Worm (Caenorhabditis elegans) whole organism, late embryonic: ENCODE results near the gene bath-44.

Experiments
- C08G9.2 ChIP-seq: sonication (generic microtip); optimal IDR thresholded peaks from 2 replicates; lab custom pipeline; 2016; ENCODE audit warnings: mild to moderate bottlenecking, missing genetic modification characterization, moderate library complexity, missing compliant biosample characterization
- F13H6.1 ChIP-seq: sonication (generic microtip); optimal IDR thresholded peaks from 2 replicates; lab custom pipeline; 2016; ENCODE audit warnings: missing genetic modification characterization, missing compliant biosample characterization
- K02D7.2 ChIP-seq: sonication (generic microtip); optimal IDR thresholded peaks from 2 replicates; lab custom pipeline; 2017; ENCODE audit warnings: mild to moderate bottlenecking, missing genetic modification characterization, missing compliant biosample characterization
- T23F11.4 ChIP-seq: fragments of 200-800 bp; sonication (Bioruptor generic); optimal IDR thresholded peaks from 2 replicates; lab custom pipeline; 2018; ENCODE audit warnings: mild to moderate bottlenecking, missing genetic modification characterization, missing compliant biosample characterization
- ceh-14 ChIP-seq: sonication (generic microtip); optimal IDR thresholded peaks from 2 replicates; lab custom pipeline; 2016; ENCODE audit warnings: missing genotype, missing genetic modification characterization, missing compliant biosample characterization
- ceh-19 ChIP-seq: fragments of 200-800 bp; sonication (Bioruptor generic); optimal IDR thresholded peaks from 2 replicates; lab custom pipeline; 2018; ENCODE audit warnings: mild to moderate bottlenecking, missing genetic modification characterization, missing compliant biosample characterization
- ceh-2 ChIP-seq: sonication (generic microtip); optimal IDR thresholded peaks from 2 replicates; lab custom pipeline; 2016; ENCODE audit warnings: missing genotype, missing genetic modification characterization, missing compliant biosample characterization
- ceh-22 ChIP-seq: sonication (generic microtip); optimal IDR thresholded peaks from 2 replicates; lab custom pipeline; 2017; ENCODE audit warnings: missing biosample characterization, missing genetic modification characterization
- ceh-24 ChIP-seq: sonication (generic microtip); optimal IDR thresholded peaks from 2 replicates; lab custom pipeline; 2016; ENCODE audit warnings: mild to moderate bottlenecking, missing genetic modification characterization, missing compliant biosample characterization
- ceh-31 ChIP-seq: sonication (generic microtip); optimal IDR thresholded peaks from 2 replicates; lab custom pipeline; 2016; ENCODE audit warnings: missing genetic modification characterization, missing compliant biosample characterization
- ceh-34 ChIP-seq: sonication (generic microtip); optimal IDR thresholded peaks from 2 replicates; lab custom pipeline; 2016; ENCODE audit warnings: mild to moderate bottlenecking, missing genetic modification characterization, missing compliant biosample characterization
- ceh-45 ChIP-seq: fragments of 200-800 bp; sonication (Bioruptor generic); IDR thresholded peaks from 2 replicates; pipeline ENCODE4 v1.3.6; 2022; ENCODE audit warnings: missing genetic modification reagents, missing genetic modification characterization, missing compliant biosample characterization
- ceh-9 ChIP-seq: sonication (generic microtip); optimal IDR thresholded peaks from 2 replicates; lab custom pipeline; 2016; ENCODE audit warnings: mild to moderate bottlenecking, missing genetic modification characterization, inconsistent platforms, missing compliant biosample characterization
- dmd-4 ChIP-seq: sonication (generic microtip); optimal IDR thresholded peaks from 2 replicates; lab custom pipeline; 2016; ENCODE audit warnings: borderline replicate concordance, missing genetic modification characterization, missing compliant biosample characterization
- elt-2 ChIP-seq: sonication (generic microtip); optimal IDR thresholded peaks from 2 replicates; lab custom pipeline; 2016; ENCODE audit warnings: missing genetic modification reagents, missing genetic modification characterization, missing compliant biosample characterization
- elt-4 ChIP-seq: sonication (generic microtip); optimal IDR thresholded peaks from 2 replicates; lab custom pipeline; 2016; ENCODE audit warnings: missing genetic modification characterization, missing compliant biosample characterization
- ets-4 ChIP-seq: sonication (generic microtip); optimal IDR thresholded peaks from 2 replicates; lab custom pipeline; 2016; ENCODE audit warnings: missing genetic modification characterization, missing compliant biosample characterization
- eyg-1 ChIP-seq: sonication (generic microtip); optimal IDR thresholded peaks from 2 replicates; lab custom pipeline; 2016; ENCODE audit warnings: missing genotype, missing genetic modification characterization, missing compliant biosample characterization
- fkh-10 ChIP-seq: fragments of 150-350 bp; optimal IDR thresholded peaks from 2 replicates; lab custom pipeline; 2014; ENCODE audit warnings: missing biosample characterization, missing genetic modification reagents, missing genetic modification characterization
- gmeb-2 ChIP-seq: sonication (generic microtip); optimal IDR thresholded peaks from 2 replicates; lab custom pipeline; 2016; ENCODE audit warnings: missing genetic modification characterization, inconsistent platforms, missing compliant biosample characterization
- hlh-13 ChIP-seq: fragments of 200-800 bp; sonication (Bioruptor generic); optimal IDR thresholded peaks from 2 replicates; lab custom pipeline; 2018; ENCODE audit warnings: mild to moderate bottlenecking, missing genetic modification characterization, missing compliant biosample characterization
- hlh-30 ChIP-seq: sonication (generic microtip); optimal IDR thresholded peaks from 2 replicates; lab custom pipeline; 2017; ENCODE audit warnings: antibody characterized with exemption, missing genetic modification characterization, missing compliant biosample characterization; ENCODE audit not compliant: insufficient read depth
- madf-2 ChIP-seq: sonication (generic microtip); optimal IDR thresholded peaks from 2 replicates; lab custom pipeline; 2017; ENCODE audit warnings: missing genetic modification characterization, missing compliant biosample characterization
- mec-3 ChIP-seq: sonication (generic microtip); optimal IDR thresholded peaks from 2 replicates; lab custom pipeline; 2016; ENCODE audit warnings: borderline replicate concordance, missing genetic modification characterization, missing compliant biosample characterization
- nfya-1 ChIP-seq: sonication (generic microtip); optimal IDR thresholded peaks from 2 replicates; lab custom pipeline; 2017; ENCODE audit warnings: missing genetic modification characterization, mild to moderate bottlenecking, missing compliant biosample characterization, antibody characterized with exemption, moderate library complexity
- nhr-232 ChIP-seq: sonication (generic microtip); optimal IDR thresholded peaks from 2 replicates; lab custom pipeline; 2016; ENCODE audit warnings: missing genetic modification characterization, missing compliant biosample characterization
- odd-2 ChIP-seq: sonication (generic microtip); optimal IDR thresholded peaks from 2 replicates; lab custom pipeline; 2017; ENCODE audit warnings: antibody characterized with exemption, mild to moderate bottlenecking, missing genetic modification characterization, missing compliant biosample characterization
- pag-3 ChIP-seq: sonication (generic microtip); optimal IDR thresholded peaks from 2 replicates; lab custom pipeline; 2016; ENCODE audit warnings: missing compliant biosample characterization, missing genetic modification characterization, borderline replicate concordance
- pat-9 ChIP-seq: fragments of 200-800 bp; sonication (Bioruptor generic); optimal IDR thresholded peaks from 2 replicates; lab custom pipeline; 2018; ENCODE audit warnings: mild to moderate bottlenecking, missing genetic modification characterization, moderate library complexity, missing compliant biosample characterization
- pax-1 ChIP-seq: fragments of 150-350 bp; optimal IDR thresholded peaks from 2 replicates; lab custom pipeline; 2014; ENCODE audit warnings: missing biosample characterization, missing genetic modification characterization
- pros-1 ChIP-seq: fragments of 150-350 bp; optimal IDR thresholded peaks from 2 replicates; lab custom pipeline; 2014; ENCODE audit warnings: missing biosample characterization, missing genetic modification reagents, missing genetic modification characterization
- rnt-1 ChIP-seq: sonication (generic microtip); optimal IDR thresholded peaks from 2 replicates; lab custom pipeline; 2016; ENCODE audit warnings: missing genetic modification characterization, missing compliant biosample characterization
- syd-9 ChIP-seq: sonication (generic microtip); optimal IDR thresholded peaks from 2 replicates; lab custom pipeline; 2016; ENCODE audit warnings: mild to moderate bottlenecking, missing genetic modification characterization, moderate library complexity, missing compliant biosample characterization
- tbx-2 ChIP-seq: sonication (generic microtip); optimal IDR thresholded peaks from 2 replicates; lab custom pipeline; 2016; ENCODE audit warnings: missing genetic modification characterization, missing compliant biosample characterization
- unc-42 ChIP-seq: sonication (generic microtip); optimal IDR thresholded peaks from 2 replicates; lab custom pipeline; 2016; ENCODE audit warnings: missing genotype, missing genetic modification characterization, missing compliant biosample characterization
- unc-55 ChIP-seq: sonication (generic microtip); optimal IDR thresholded peaks from 2 replicates; lab custom pipeline; 2017; ENCODE audit warnings: missing biosample characterization, missing genetic modification reagents, missing genetic modification characterization
- zip-5 ChIP-seq: sonication (generic microtip); optimal IDR thresholded peaks from 2 replicates; lab custom pipeline; 2016; ENCODE audit warnings: missing genetic modification characterization, missing compliant biosample characterization

The bath-44 gene

DNA sequence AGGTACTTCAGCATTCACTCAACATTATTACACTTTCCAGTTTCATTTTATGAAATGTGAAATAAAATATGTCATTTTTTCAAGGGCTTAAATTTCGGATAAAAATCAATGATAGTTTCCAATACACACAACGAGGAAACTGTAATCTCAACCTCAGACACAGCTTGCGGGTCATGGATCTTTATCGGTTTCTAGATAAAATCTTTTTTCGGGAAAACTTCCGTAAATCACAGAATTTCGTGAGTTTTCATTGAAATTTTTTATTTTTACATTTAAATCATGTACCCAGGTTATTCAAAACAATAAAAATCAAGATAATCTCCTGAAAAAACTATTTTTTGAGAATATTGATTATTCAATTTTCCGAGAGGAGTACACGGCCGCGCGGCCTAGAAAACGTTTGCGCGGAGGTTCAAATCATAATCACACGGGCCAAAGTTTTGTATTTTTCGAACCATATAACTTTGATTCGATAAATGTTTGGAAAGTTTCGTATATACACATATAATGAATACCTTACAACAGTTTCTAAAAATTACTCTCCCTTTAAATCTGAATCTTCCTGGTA lies 2.6 kb downstream of the bath-44 start:
- TF ChIP-seq ceh-31 (tag; lab: Kevin White, UChicago) (peak; percentile 4), tbx-2 (tag; lab: Kevin White, UChicago) (no peak), ets-4 (tag; lab: Kevin White, UChicago) (peak; percentile 45), ceh-24 (tag; lab: Kevin White, UChicago) (no peak), pros-1 (no peak)

DNA sequence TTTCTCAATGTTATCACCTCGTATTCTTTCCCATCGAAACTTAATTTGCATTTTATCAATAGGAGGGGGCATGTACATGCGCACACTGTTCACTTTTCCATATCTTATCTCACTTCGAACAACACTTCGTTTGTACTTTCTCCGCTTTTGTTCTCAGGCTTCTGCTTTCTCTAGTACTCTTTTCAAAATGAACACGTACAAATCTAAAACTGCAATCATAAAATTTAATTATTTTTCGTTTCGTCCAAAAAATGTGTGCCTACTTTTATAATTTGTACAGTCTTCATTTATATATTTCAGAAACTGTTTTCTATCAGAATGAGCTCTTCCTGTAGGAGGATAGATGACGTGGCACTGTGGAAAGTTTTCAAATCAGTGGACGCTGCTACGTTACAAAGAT lies 4.0 kb downstream of the bath-44 start, which contains the start of gene C07D10.1:
TSS of gene C07D10.1 (plus strand) at position 301 of the 400 bp plus-strand sequence.
- TF ChIP-seq odd-2 (no peak), elt-2 (tag; lab: Kevin White, UChicago) (peak; percentile 11)
- TF ChIP-seq, all 69 proteins: peak for 1

DNA sequence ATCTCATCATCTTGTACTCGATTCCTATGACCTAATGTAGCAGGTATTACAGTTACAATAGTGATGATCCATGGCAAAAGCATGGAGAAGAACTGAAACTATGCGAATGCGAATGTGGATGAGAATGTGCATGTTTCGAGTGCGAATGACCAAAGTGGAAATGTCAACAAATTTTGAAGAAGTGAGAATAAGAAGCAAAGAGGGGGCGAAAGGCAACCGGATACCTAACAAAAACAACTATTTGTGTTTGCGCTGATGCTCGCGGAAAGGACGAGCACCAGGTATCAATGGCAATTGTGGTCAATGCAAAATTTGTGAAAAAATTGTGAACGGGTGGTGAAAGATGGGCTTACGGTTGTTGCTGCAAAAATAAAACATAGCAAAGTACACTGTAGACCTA lies 7.9 kb downstream of the bath-44 start, which contains the start of gene nas-7:
TSS of gene nas-7 (minus strand) at position 101 of the 400 bp plus-strand sequence.
- TF ChIP-seq fkh-10 (GFP tag; lab: Kevin White, UChicago) (no peak), ceh-19 (GFP tag; lab: Kevin White, UChicago) (no peak), ceh-24 (tag; lab: Kevin White, UChicago) (no peak), ceh-34 (tag; lab: Kevin White, UChicago) (no peak), syd-9 (tag; lab: Kevin White, UChicago) (no peak), T23F11.4 (GFP tag; lab: Kevin White, UChicago) (no peak), gmeb-2 (tag; lab: Kevin White, UChicago) (no peak), ceh-9 (tag; lab: Kevin White, UChicago) (no peak), tbx-2 (tag; lab: Kevin White, UChicago) (no peak), madf-2 (tag; lab: Kevin White, UChicago) (no peak), mec-3 (tag; lab: Kevin White, UChicago) (no peak), F13H6.1 (tag; lab: Kevin White, UChicago) (no peak)

DNA sequence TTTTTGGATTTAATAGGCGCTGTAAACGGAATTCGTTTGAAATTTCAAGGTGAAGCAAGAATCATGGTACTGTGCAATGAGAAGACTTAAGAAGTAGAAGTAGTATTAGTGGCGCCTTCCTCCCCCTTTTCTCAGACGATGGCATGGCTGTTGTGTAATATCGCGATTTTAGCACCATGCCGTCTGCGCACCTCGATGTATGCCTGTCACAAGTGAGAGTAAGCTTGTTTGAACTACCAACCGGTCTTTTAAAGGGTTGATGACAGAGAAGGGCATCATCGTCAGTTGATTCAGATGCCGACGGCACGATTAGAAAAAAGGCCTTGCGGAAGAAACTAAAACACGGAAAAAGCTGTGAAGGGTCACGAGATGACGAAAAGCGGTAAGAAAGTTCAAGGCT lies 9.2 kb downstream of the bath-44 start:
- TF ChIP-seq hlh-30 (tag; lab: Kevin White, UChicago) (peak; percentile 36), ceh-14 (tag; lab: Kevin White, UChicago) (no peak)

DNA sequence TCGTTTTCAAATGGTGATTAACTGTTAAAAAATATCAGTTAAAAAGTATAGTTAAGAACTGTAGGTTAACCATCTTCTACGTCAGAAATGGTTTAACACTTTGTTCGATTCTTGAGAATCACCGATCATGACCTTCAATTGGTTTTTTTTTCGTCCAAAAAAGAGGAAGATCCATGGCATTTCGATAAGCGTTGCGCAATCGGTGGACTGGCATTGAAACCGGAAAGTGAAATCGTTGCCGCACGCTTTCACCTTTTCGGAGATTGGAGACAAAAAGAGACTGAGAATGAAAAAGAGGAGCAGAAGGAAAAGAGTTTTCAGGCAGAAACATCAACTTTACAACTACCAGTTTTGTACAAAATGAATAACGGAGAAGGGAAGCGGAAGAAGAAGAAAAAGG lies 10.5 kb downstream of the bath-44 start:
- no peak for TF ChIP-seq rnt-1
- no peak for TF ChIP-seq K02D7.2 (tag; lab: Kevin White, UChicago)
- no peak for TF ChIP-seq zip-5 (tag; lab: Kevin White, UChicago)
- no peak for TF ChIP-seq elt-4
- TF ChIP-seq, all 69 proteins: peak for 0

DNA sequence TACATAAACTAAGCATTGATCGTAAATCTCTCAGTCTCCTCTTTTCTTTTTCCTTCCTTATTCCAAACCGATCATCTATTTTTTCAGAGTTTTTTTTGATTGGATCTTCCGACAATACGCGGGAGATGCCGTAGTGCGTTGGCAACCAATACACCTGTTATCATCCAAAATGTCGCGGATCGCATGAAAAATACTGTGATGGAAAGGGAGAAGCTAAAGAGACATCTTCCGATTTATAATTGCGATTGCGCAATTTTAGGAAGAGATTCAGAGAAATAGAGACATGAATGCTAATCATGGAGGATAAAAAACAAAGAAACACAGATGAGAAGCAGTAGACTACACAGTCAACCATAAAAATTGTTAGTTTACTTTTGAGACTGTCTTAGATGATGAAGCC lies 11.7 kb downstream of the bath-44 start:
- TF ChIP-seq pax-1 (tag; lab: Kevin White, UChicago) = no peak
- TF ChIP-seq unc-42 (tag; lab: Kevin White, UChicago) = no peak
- TF ChIP-seq C08G9.2 (tag; lab: Kevin White, UChicago) = no peak
- no peak for TF ChIP-seq hlh-13 (GFP tag; lab: Kevin White, UChicago)
- no peak for TF ChIP-seq madf-2 (tag; lab: Kevin White, UChicago)
- no peak for TF ChIP-seq eyg-1 (tag; lab: Kevin White, UChicago)
- no peak for TF ChIP-seq pag-3 (tag; lab: Kevin White, UChicago)
- no peak for TF ChIP-seq unc-55 (GFP tag; lab: Kevin White, UChicago)
- no peak for TF ChIP-seq ceh-45 (GFP tag; lab: Robert Waterston, UW)
- TF ChIP-seq nfya-1 (tag; lab: Kevin White, UChicago) = no peak
- TF ChIP-seq nhr-232 (tag; lab: Kevin White, UChicago) = no peak
- no peak for TF ChIP-seq pat-9 (tag; lab: Kevin White, UChicago)
- no peak for TF ChIP-seq ceh-2 (tag; lab: Kevin White, UChicago)
- no peak for TF ChIP-seq dmd-4 (tag; lab: Kevin White, UChicago)
- TF ChIP-seq ceh-9 (tag; lab: Kevin White, UChicago) = no peak
- TF ChIP-seq ceh-22 (tag; lab: Kevin White, UChicago) = no peak
- TF ChIP-seq, all 69 proteins: peak for 0
